Fruit fly (Drosophila melanogaster) whole organism, prepupa: ENCODE results near the gene Mi-2.

Source experiments
- Blimp-1 ChIP-seq: fragments of 200-800 bp; sonication (Bioruptor generic); optimal IDR thresholded peaks from 3 replicates; lab custom pipeline; 2017; ENCODE audit warnings: missing biosample characterization, missing genetic modification characterization, mild to moderate bottlenecking, moderate library complexity, missing genetic modification reagents
- CG10631 ChIP-seq: fragments of 200-800 bp; sonication (Bioruptor generic); optimal IDR thresholded peaks from 2 replicates; lab custom pipeline; 2016; ENCODE audit warnings: missing biosample characterization, missing genetic modification characterization
- CG10669 ChIP-seq: fragments of 200-800 bp; sonication (Bioruptor generic); optimal IDR thresholded peaks from 3 replicates; lab custom pipeline; 2018; ENCODE audit warnings: missing biosample characterization, mild to moderate bottlenecking, missing genetic modification characterization, moderate library complexity
- CG11294 ChIP-seq: fragments of 200-800 bp; sonication (Bioruptor generic); IDR thresholded peaks from 2 replicates; pipeline ENCODE4 v1.3.6; 2022; ENCODE audit warnings: missing biosample characterization, missing genetic modification characterization
- CG11902 ChIP-seq: fragments of 200-800 bp; sonication (Bioruptor generic); optimal IDR thresholded peaks from 3 replicates; lab custom pipeline; 2016; ENCODE audit warnings: missing biosample characterization, missing genetic modification characterization
- CG1621 ChIP-seq: fragments of 200-800 bp; sonication (Bioruptor generic); optimal IDR thresholded peaks from 3 replicates; lab custom pipeline; 2018; ENCODE audit warnings: missing biosample characterization, mild to moderate bottlenecking, missing genetic modification characterization
- CG16779 ChIP-seq: fragments of 200-800 bp; sonication (Bioruptor generic); optimal IDR thresholded peaks from 3 replicates; lab custom pipeline; 2017; ENCODE audit warnings: missing biosample characterization, mild to moderate bottlenecking, missing genetic modification characterization
- CG3032 ChIP-seq: fragments of 200-800 bp; optimal IDR thresholded peaks from 2 replicates; lab custom pipeline; 2019; ENCODE audit warnings: missing biosample characterization, mild to moderate bottlenecking, missing genetic modification characterization, moderate library complexity
- CG32006 ChIP-seq: fragments of 200-800 bp; sonication (Bioruptor generic); optimal IDR thresholded peaks from 3 replicates; lab custom pipeline; 2017; ENCODE audit warnings: missing biosample characterization, mild to moderate bottlenecking, missing genetic modification characterization
- CG3919 ChIP-seq: fragments of 200-800 bp; sonication (Bioruptor generic); optimal IDR thresholded peaks from 3 replicates; lab custom pipeline; 2016; ENCODE audit warnings: missing biosample characterization, missing genetic modification characterization
- CG4318 ChIP-seq: fragments of 200-800 bp; sonication (Bioruptor generic); optimal IDR thresholded peaks from 3 replicates; lab custom pipeline; 2017; ENCODE audit warnings: missing biosample characterization, mild to moderate bottlenecking, missing genetic modification characterization
- CG6808 ChIP-seq: fragments of 200-800 bp; sonication (Bioruptor generic); optimal IDR thresholded peaks from 3 replicates; lab custom pipeline; 2017; ENCODE audit warnings: missing biosample characterization, missing genetic modification characterization, mild to moderate bottlenecking, moderate library complexity, missing genetic modification reagents
- CG8119 ChIP-seq: fragments of 200-800 bp; sonication (Bioruptor generic); IDR thresholded peaks from 3 replicates; pipeline ENCODE4 v1.3.6; 2022; ENCODE audit warnings: missing biosample characterization, missing genetic modification characterization
- CG8632 ChIP-seq: fragments of 200-800 bp; sonication (Bioruptor generic); optimal IDR thresholded peaks from 3 replicates; lab custom pipeline; 2016; ENCODE audit warnings: missing biosample characterization, missing genetic modification characterization
- CG9139 ChIP-seq: fragments of 200-800 bp; sonication (Bioruptor generic); optimal IDR thresholded peaks from 3 replicates; lab custom pipeline; 2017; ENCODE audit warnings: missing biosample characterization, mild to moderate bottlenecking, missing genetic modification characterization
- Eip75B ChIP-seq: fragments of 200-800 bp; sonication (Bioruptor generic); optimal IDR thresholded peaks from 3 replicates; lab custom pipeline; 2016; ENCODE audit warnings: missing biosample characterization, missing genetic modification characterization
- Eip78C ChIP-seq: fragments of 200-800 bp; sonication (Bioruptor generic); peaks from one replicate; lab custom pipeline; 2016; ENCODE audit warnings: missing biosample characterization, missing genetic modification characterization
- Eip93F ChIP-seq: fragments of 200-800 bp; sonication (Bioruptor generic); optimal IDR thresholded peaks from 2 replicates; lab custom pipeline; 2016; ENCODE audit warnings: missing biosample characterization, mild to moderate bottlenecking, missing genetic modification characterization
- Ets96B ChIP-seq: fragments of 200-800 bp; optimal IDR thresholded peaks from 2 replicates; lab custom pipeline; 2019; ENCODE audit warnings: missing biosample characterization, mild to moderate bottlenecking, missing genetic modification characterization, moderate library complexity
- Hr38 ChIP-seq: sonication (Bioruptor generic); optimal IDR thresholded peaks from 2 replicates; lab custom pipeline; 2016; ENCODE audit warnings: missing biosample characterization, missing genetic modification characterization
- Hr39 ChIP-seq: fragments of 200-800 bp; sonication (Bioruptor generic); optimal IDR thresholded peaks from 2 replicates; lab custom pipeline; 2016; ENCODE audit warnings: missing biosample characterization, missing genetic modification characterization
- Hr4 ChIP-seq: fragments of 200-800 bp; sonication (Bioruptor generic); optimal IDR thresholded peaks from 3 replicates; lab custom pipeline; 2016; ENCODE audit warnings: missing biosample characterization, missing genetic modification characterization
- Lpt ChIP-seq: fragments of 200-800 bp; sonication (Bioruptor generic); optimal IDR thresholded peaks from 3 replicates; lab custom pipeline; 2016; ENCODE audit warnings: missing biosample characterization, missing genetic modification characterization
- Met ChIP-seq: fragments of 200-800 bp; sonication (Bioruptor generic); optimal IDR thresholded peaks from 3 replicates; lab custom pipeline; 2016; ENCODE audit warnings: missing biosample characterization, missing genetic modification characterization
- OdsH ChIP-seq: fragments of 200-800 bp; sonication (Bioruptor generic); optimal IDR thresholded peaks from 3 replicates; lab custom pipeline; 2016; ENCODE audit warnings: missing biosample characterization, missing genetic modification characterization
- Smox ChIP-seq: fragments of 200-800 bp; sonication (Bioruptor generic); optimal IDR thresholded peaks from 3 replicates; lab custom pipeline; 2016; ENCODE audit warnings: missing biosample characterization, missing genetic modification characterization
- Sox102F ChIP-seq: fragments of 200-800 bp; sonication (Bioruptor generic); optimal IDR thresholded peaks from 2 replicates; lab custom pipeline; 2016; ENCODE audit warnings: missing biosample characterization, mild to moderate bottlenecking, missing genetic modification characterization
- Sox14 ChIP-seq: fragments of 200-800 bp; sonication (Bioruptor generic); optimal IDR thresholded peaks from 3 replicates; lab custom pipeline; 2016; ENCODE audit warnings: missing biosample characterization, missing genetic modification characterization
- achi ChIP-seq: fragments of 200-800 bp; sonication (Bioruptor generic); optimal IDR thresholded peaks from 3 replicates; lab custom pipeline; 2016; ENCODE audit warnings: missing biosample characterization, missing genetic modification characterization
- acj6 ChIP-seq: fragments of 200-800 bp; sonication (Bioruptor generic); optimal IDR thresholded peaks from 3 replicates; lab custom pipeline; 2016; ENCODE audit warnings: missing biosample characterization, missing genetic modification characterization
- cyc ChIP-seq: fragments of 200-800 bp; sonication (Bioruptor generic); optimal IDR thresholded peaks from 3 replicates; lab custom pipeline; 2016; ENCODE audit warnings: missing biosample characterization, missing genetic modification characterization
- dsx ChIP-seq: fragments of 200-800 bp; optimal IDR thresholded peaks from 3 replicates; lab custom pipeline; 2019; ENCODE audit warnings: missing biosample characterization, mild to moderate bottlenecking, missing genetic modification characterization, moderate library complexity; ENCODE audit not compliant: poor library complexity, severe bottlenecking
- eg ChIP-seq: fragments of 200-800 bp; sonication (Bioruptor generic); IDR thresholded peaks from 3 replicates; pipeline ENCODE4 v1.3.6; 2022; ENCODE audit warnings: missing biosample characterization, missing genetic modification characterization
- esn ChIP-seq: fragments of 200-800 bp; sonication (Bioruptor generic); optimal IDR thresholded peaks from 2 replicates; lab custom pipeline; 2016; ENCODE audit warnings: missing biosample characterization, mild to moderate bottlenecking, missing genetic modification characterization, moderate library complexity
- fd59A ChIP-seq: fragments of 200-800 bp; sonication (Bioruptor generic); optimal IDR thresholded peaks from 2 replicates; lab custom pipeline; 2017; ENCODE audit warnings: missing biosample characterization, mild to moderate bottlenecking, missing genetic modification characterization, missing genetic modification reagents
- fd85E ChIP-seq: fragments of 200-800 bp; sonication (Bioruptor generic); optimal IDR thresholded peaks from 3 replicates; lab custom pipeline; 2016; ENCODE audit warnings: missing biosample characterization, missing genetic modification characterization
- fkh ChIP-seq: fragments of 200-800 bp; sonication (Bioruptor generic); optimal IDR thresholded peaks from 3 replicates; lab custom pipeline; 2017; ENCODE audit warnings: missing biosample characterization, mild to moderate bottlenecking, missing genetic modification characterization, moderate library complexity
- lz ChIP-seq: fragments of 200-800 bp; sonication (Bioruptor generic); optimal IDR thresholded peaks from 3 replicates; lab custom pipeline; 2016; ENCODE audit warnings: missing biosample characterization, missing genetic modification characterization
- net ChIP-seq: fragments of 200-800 bp; sonication (Bioruptor generic); optimal IDR thresholded peaks from 3 replicates; lab custom pipeline; 2016; ENCODE audit warnings: missing biosample characterization, missing genetic modification characterization
- pdm3 ChIP-seq: fragments of 200-800 bp; sonication (Bioruptor generic); optimal IDR thresholded peaks from 3 replicates; lab custom pipeline; 2016; ENCODE audit warnings: missing biosample characterization, missing genetic modification characterization
- salr ChIP-seq, 2 experiments: fragments of 200-800 bp; sonication (Bioruptor generic); optimal IDR thresholded peaks; 3 replicates each; lab custom pipeline; 2016 to 2018; ENCODE audit warnings: missing biosample characterization in 2 of 2, missing genetic modification characterization in 2 of 2, mild to moderate bottlenecking in 1 of 2
- spab ChIP-seq: fragments of 200-800 bp; sonication (Bioruptor generic); optimal IDR thresholded peaks from 2 replicates; lab custom pipeline; 2017; ENCODE audit warnings: missing biosample characterization, mild to moderate bottlenecking, missing genetic modification characterization, missing genetic modification reagents
- svp ChIP-seq: fragments of 200-800 bp; sonication (Bioruptor generic); peaks from one replicate; lab custom pipeline; 2016; ENCODE audit warnings: missing biosample characterization, missing genetic modification characterization
- topi ChIP-seq: fragments of 200-800 bp; sonication (Bioruptor generic); optimal IDR thresholded peaks from 3 replicates; lab custom pipeline; 2016; ENCODE audit warnings: missing biosample characterization, missing genetic modification characterization
- vri ChIP-seq: fragments of 200-800 bp; sonication (Bioruptor generic); optimal IDR thresholded peaks from 3 replicates; lab custom pipeline; 2016; ENCODE audit warnings: missing biosample characterization, mild to moderate bottlenecking, missing genetic modification characterization

The Mi-2 gene

dm6 chr3L:19906780-19907705, 3.0 kb downstream of the Mi-2 start:
- TF ChIP-seq eg (GFP tag; lab: Robert Waterston, UW) = no peak
- no peak for TF ChIP-seq Smox
- TF ChIP-seq acj6 (GFP tag; lab: Kevin White, UChicago) = peak; percentile 34
- TF ChIP-seq dsx (GFP tag; lab: Kevin White, UChicago) = peak; percentile 57
- peak; percentile 78 for TF ChIP-seq Eip78C (GFP tag; lab: Kevin White, UChicago)
- no peak for TF ChIP-seq esn
- TF ChIP-seq Sox102F = peak; percentile 10
- TF ChIP-seq topi (GFP tag; lab: Kevin White, UChicago) = no peak
- TF ChIP-seq vri = peak; percentile 89
- TF ChIP-seq Blimp-1 (GFP tag; lab: Kevin White, UChicago) = peak; percentile 96
- no peak for TF ChIP-seq CG11294 (GFP tag; lab: Robert Waterston, UW)
- no peak for TF ChIP-seq CG9139 (GFP tag; lab: Kevin White, UChicago)
- peak; percentile 38 for TF ChIP-seq Eip93F
- peak; percentile 96 for TF ChIP-seq fkh (GFP tag; lab: Kevin White, UChicago)
- TF ChIP-seq CG3919 (GFP tag; lab: Kevin White, UChicago) = peak; percentile 23
- no peak for TF ChIP-seq CG6808 (GFP tag; lab: Kevin White, UChicago)
- TF ChIP-seq svp (GFP tag; lab: Kevin White, UChicago) = peak; percentile 78
- no peak for TF ChIP-seq OdsH
- peak in 1 of 2 experiments; percentile 17 for TF ChIP-seq salr (GFP tag; optimal IDR thresholded peaks at IDR 0.05; lab: Kevin White, UChicago)

DNA sequence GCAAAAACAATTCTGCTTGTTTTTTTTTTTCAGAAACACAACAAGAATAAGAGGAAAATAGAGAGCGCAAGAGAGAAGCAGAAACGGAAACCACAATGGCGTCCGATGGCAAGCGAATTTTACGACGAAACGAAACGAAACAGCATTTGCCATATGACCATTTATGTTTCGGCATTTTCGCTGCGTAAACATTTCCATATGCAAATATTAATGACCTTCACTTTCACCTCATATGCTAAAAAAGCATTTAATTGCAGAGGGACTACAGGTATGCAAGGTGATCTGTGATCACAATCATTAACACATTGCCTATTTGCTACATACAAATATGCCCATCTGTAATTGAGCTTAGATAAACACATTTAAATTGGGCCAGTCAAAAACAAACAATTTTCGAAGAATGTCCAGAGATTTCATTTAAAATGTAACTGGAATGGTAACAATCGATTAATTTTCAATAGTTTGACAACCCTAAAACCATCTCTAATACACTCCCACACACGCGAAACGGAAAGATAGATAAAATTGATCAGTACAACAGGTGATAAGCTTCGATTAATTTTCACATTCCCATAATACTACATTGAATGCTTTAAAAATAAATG, 3.8 kb downstream of the Mi-2 start:
- TF ChIP-seq CG32006 (peak; percentile 6), Eip78C (GFP tag; lab: Kevin White, UChicago) (peak; percentile 59), CG8119 (no peak), eg (GFP tag; lab: Robert Waterston, UW) (0 out of 3 replicates have a peak, but pooled peaks have one; percentile 13), Hr38 (no peak), CG11902 (GFP tag; lab: Kevin White, UChicago) (no peak), spab (GFP tag; lab: Kevin White, UChicago) (no peak), CG9139 (GFP tag; lab: Kevin White, UChicago) (no peak)

DNA sequence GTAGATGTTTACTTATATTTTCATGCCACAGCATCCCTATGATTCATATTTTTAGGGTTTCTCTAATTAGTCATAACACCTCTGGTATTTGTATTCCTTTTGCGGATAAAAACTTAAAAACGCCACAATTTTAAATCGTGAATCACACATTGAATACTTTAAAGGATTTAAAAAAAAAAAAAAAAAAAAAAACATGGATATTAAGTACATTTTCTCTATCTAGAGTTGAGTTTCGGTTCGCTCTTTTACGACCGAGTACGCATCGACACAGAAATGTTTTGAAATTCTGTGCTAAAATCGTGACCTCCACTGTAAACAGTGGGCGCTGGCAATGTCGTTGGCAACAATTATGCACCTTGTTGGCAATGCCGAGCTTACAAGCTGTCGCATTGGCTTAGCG, 4.6 kb downstream of the Mi-2 start:
- TF ChIP-seq CG3032 (tag; lab: Kevin White, UChicago) (no peak), net (GFP tag; lab: Kevin White, UChicago) (peak; percentile 68), Hr4 (GFP tag; lab: Kevin White, UChicago) (peak; percentile 70), achi (peak; percentile 59), Eip78C (GFP tag; lab: Kevin White, UChicago) (peak; percentile 86), Ets96B (no peak), Lpt (GFP tag; lab: Kevin White, UChicago) (peak; percentile 39), cyc (GFP tag; lab: Kevin White, UChicago) (no peak), CG1621 (tag; lab: Kevin White, UChicago) (no peak), Sox102F (no peak), dsx (GFP tag; lab: Kevin White, UChicago) (no peak), CG4318 (no peak), fd59A (GFP tag; lab: Kevin White, UChicago) (no peak), CG16779 (tag; lab: Kevin White, UChicago) (no peak), CG6808 (GFP tag; lab: Kevin White, UChicago) (no peak), topi (GFP tag; lab: Kevin White, UChicago) (peak; percentile 26), Hr39 (GFP tag; lab: Kevin White, UChicago) (peak; percentile 38), CG11294 (GFP tag; lab: Robert Waterston, UW) (0 out of 2 replicates have a peak, but pooled peaks have one; percentile 32), CG10631 (peak; percentile 14), CG8632 (GFP tag; lab: Kevin White, UChicago) (peak; percentile 34), pdm3 (peak; percentile 51), fd85E (GFP tag; lab: Kevin White, UChicago) (no peak), Smox (peak; percentile 39), Met (peak; percentile 59), Eip75B (no peak), lz (GFP tag; lab: Kevin White, UChicago) (peak; percentile 41), CG10669 (peak; percentile 23), acj6 (GFP tag; lab: Kevin White, UChicago) (peak; percentile 57), Sox14 (peak; percentile 53)
